Fruit fly (Drosophila melanogaster): ENCODE results near the gene CG6418.

The CG6418 gene

dm6 chr3L:10863925-10864324 lies 14.9 kb downstream of the CG6418 start (continued):
- no peak for TF ChIP-seq Ets97D (GFP tag; optimal IDR thresholded peaks at IDR 0.05)
- no peak for TF ChIP-seq mld (GFP tag; IDR thresholded peaks at IDR 0.05; ENCODE audit: partially characterized antibody)
- no peak for TF ChIP-seq D (optimal IDR thresholded peaks at IDR 0.05)
- TF ChIP-seq D (GFP tag; optimal IDR thresholded peaks at IDR 0.05), result no peak
- TF ChIP-seq CG18011 (GFP tag; optimal IDR thresholded peaks at IDR 0.05), result no peak
- TF ChIP-seq Dp (GFP tag; optimal IDR thresholded peaks at IDR 0.05), result no peak
- no peak for TF ChIP-seq Pdp1 (GFP tag; optimal IDR thresholded peaks at IDR 0.05)
- TF ChIP-seq CG1233 (GFP tag; optimal IDR thresholded peaks at IDR 0.05), result no peak
- TF ChIP-seq usp (GFP tag; optimal IDR thresholded peaks at IDR 0.05), result no peak
- peak; percentile 32 for TF ChIP-seq HmgZ (tag; optimal IDR thresholded peaks at IDR 0.05)
- peak; percentile 7 for TF ChIP-seq CG15479 (GFP tag; optimal IDR thresholded peaks at IDR 0.05)
- TF ChIP-seq CG6175 (GFP tag; IDR thresholded peaks at IDR 0.05), result 0 out of 3 replicates have a peak, but pooled peaks have one; percentile 41
- TF ChIP-seq GATAe (GFP tag; conservative IDR thresholded peaks at IDR 0.05), result peak; percentile 72
- peak; percentile 71 for TF ChIP-seq exex (tag; optimal IDR thresholded peaks at IDR 0.05)
- no peak for TF ChIP-seq CG1647 (GFP tag; optimal IDR thresholded peaks at IDR 0.05)
- TF ChIP-seq CG15514 (GFP tag; optimal IDR thresholded peaks at IDR 0.05), result no peak
- TF ChIP-seq disco-r (GFP tag; optimal IDR thresholded peaks at IDR 0.05), result no peak

- no peak for TF ChIP-seq Dip2 (GFP tag; IDR thresholded peaks at IDR 0.05)
- TF ChIP-seq CG17829 (tag; optimal IDR thresholded peaks at IDR 0.05), result peak; percentile 100
- TF ChIP-seq bowl (GFP tag; IDR thresholded peaks at IDR 0.05), result no peak
- TF ChIP-seq lab (GFP tag; optimal IDR thresholded peaks at IDR 0.05), result peak; percentile 3
- 0 out of 2 replicates have a peak, but pooled peaks have one; percentile 26 for TF ChIP-seq ara (GFP tag; IDR thresholded peaks at IDR 0.05)
- no peak for TF ChIP-seq CG16813 (GFP tag; IDR thresholded peaks at IDR 0.05; ENCODE audit: partially characterized antibody)
- TF ChIP-seq D (optimal IDR thresholded peaks at IDR 0.05), result peak; percentile 78
- TF ChIP-seq D (GFP tag; optimal IDR thresholded peaks at IDR 0.05), result no peak
- peak; percentile 82 for TF ChIP-seq sd (tag; optimal IDR thresholded peaks at IDR 0.05)
- TF ChIP-seq Vsx1 (GFP tag; optimal IDR thresholded peaks at IDR 0.05), result peak; percentile 81
- TF ChIP-seq Med (GFP tag), result peak; percentile 18
- TF ChIP-seq CG2199 (GFP tag; IDR thresholded peaks at IDR 0.05), result peak; percentile 18; the same call in 1 of the 3 replicates
- TF ChIP-seq zen (tag; optimal IDR thresholded peaks at IDR 0.05), result peak; percentile 33
- TF ChIP-seq GATAe (GFP tag; conservative IDR thresholded peaks at IDR 0.05), result 0 out of 2 replicates have a peak, but pooled peaks have one; percentile 25
- no peak for TF ChIP-seq CG1529 (GFP tag; optimal IDR thresholded peaks at IDR 0.05)
- peak; percentile 50 for TF ChIP-seq sens (GFP tag)
- no peak for TF ChIP-seq CG33557 (GFP tag; optimal IDR thresholded peaks at IDR 0.05)
- peak; percentile 92 for TF ChIP-seq CG15479 (GFP tag; optimal IDR thresholded peaks at IDR 0.05)
- TF ChIP-seq Dip3 (GFP tag; optimal IDR thresholded peaks at IDR 0.05), result no peak
- no peak for TF ChIP-seq CG30020 (tag; optimal IDR thresholded peaks at IDR 0.05)
- no peak for TF ChIP-seq Meics (GFP tag; optimal IDR thresholded peaks at IDR 0.05)
- TF ChIP-seq CG15514 (GFP tag; optimal IDR thresholded peaks at IDR 0.05), result peak; percentile 1
- TF ChIP-seq stwl (tag; optimal IDR thresholded peaks at IDR 0.05), result peak; percentile 31
- TF ChIP-seq CG4820 (GFP tag; optimal IDR thresholded peaks at IDR 0.05), result no peak
- no peak for TF ChIP-seq CG34422 (GFP tag; IDR thresholded peaks at IDR 0.05)
- TF ChIP-seq CTCF (GFP tag; optimal IDR thresholded peaks at IDR 0.05), result peak; percentile 90
- no peak for TF ChIP-seq NC2β (GFP tag; optimal IDR thresholded peaks at IDR 0.05)
- no peak for TF ChIP-seq CG13287 (GFP tag; IDR thresholded peaks at IDR 0.05; ENCODE audit: partially characterized antibody)
- TF ChIP-seq CG15601 (tag; optimal IDR thresholded peaks at IDR 0.05), result no peak
- TF ChIP-seq zfh1 (GFP tag; IDR thresholded peaks at IDR 0.05), result no peak
- no peak for TF ChIP-seq Dll (GFP tag; IDR thresholded peaks at IDR 0.05; ENCODE audit: partially characterized antibody)
- no peak for TF ChIP-seq CG16863 (GFP tag; optimal IDR thresholded peaks at IDR 0.05)
- no peak for TF ChIP-seq ato (GFP tag; IDR thresholded peaks at IDR 0.05; ENCODE audit: partially characterized antibody)
- no peak for TF ChIP-seq CG1603 (tag; optimal IDR thresholded peaks at IDR 0.05)
- no peak for TF ChIP-seq CG5953 (GFP tag; IDR thresholded peaks at IDR 0.05)
Observed at dm6 chr3L:10862544-10863474, 16.0 kb downstream of the CG6418 start.
